Worm (Caenorhabditis elegans) whole organism, L2 larva: Measurements from ENCODE around the gene F32D8.3.

Experiments used
- F13H6.1 ChIP-seq: sonication (generic microtip); optimal IDR thresholded peaks from 2 replicates; lab custom pipeline; 2016; ENCODE audit warnings: missing genetic modification characterization, missing compliant biosample characterization
- R02D3.7 ChIP-seq: fragments of 150-350 bp; optimal IDR thresholded peaks from 2 replicates; lab custom pipeline; 2014; ENCODE audit warnings: missing biosample characterization, missing genetic modification characterization
- egl-27 ChIP-seq: sonication (generic microtip); optimal IDR thresholded peaks from 3 replicates; lab custom pipeline; 2017; ENCODE audit warnings: missing biosample characterization, missing genetic modification reagents, missing genetic modification characterization
- elt-3 ChIP-seq: sonication (generic microtip); optimal IDR thresholded peaks from 2 replicates; lab custom pipeline; 2017; ENCODE audit warnings: missing biosample characterization, missing genetic modification characterization
- lin-11 ChIP-seq: fragments of 150-350 bp; sonication (generic microtip); optimal IDR thresholded peaks from 2 replicates; lab custom pipeline; 2014; ENCODE audit warnings: missing biosample characterization, missing genetic modification characterization, inconsistent platforms, mixed read lengths
- mab-5 ChIP-seq: fragments of 150-350 bp; optimal IDR thresholded peaks from 2 replicates; lab custom pipeline; 2014; ENCODE audit warnings: missing biosample characterization, missing genetic modification characterization
- nhr-12 ChIP-seq: fragments of 150-350 bp; optimal IDR thresholded peaks from 2 replicates; lab custom pipeline; 2014; ENCODE audit warnings: missing biosample characterization, missing genetic modification characterization
- nhr-25 ChIP-seq: fragments of 150-350 bp; sonication (generic microtip); optimal IDR thresholded peaks from 3 replicates; lab custom pipeline; 2014; ENCODE audit warnings: missing biosample characterization, missing genetic modification characterization
- snpc-4 ChIP-seq: fragments of 150-350 bp; optimal IDR thresholded peaks from 2 replicates; lab custom pipeline; 2014; ENCODE audit warnings: missing biosample characterization, missing genetic modification characterization
- unc-39 ChIP-seq: fragments of 150-350 bp; optimal IDR thresholded peaks from 2 replicates; lab custom pipeline; 2014; ENCODE audit warnings: missing biosample characterization, missing genetic modification characterization

- TF ChIP-seq lin-11 (no peak), egl-27 (tag; lab: Kevin White, UChicago) (no peak), nhr-25 (tag; lab: Kevin White, UChicago) (no peak), snpc-4 (tag; lab: Kevin White, UChicago) (no peak), mab-5 (tag; lab: Kevin White, UChicago) (no peak), elt-3 (tag; lab: Kevin White, UChicago) (no peak), unc-39 (tag; lab: Kevin White, UChicago) (no peak), F13H6.1 (tag; lab: Kevin White, UChicago) (no peak), nhr-12 (tag; lab: Kevin White, UChicago) (no peak), R02D3.7 (no peak)
These were observed 927 bp downstream of the F32D8.3 start for ce11 chrV:10887564-10887963.
